Worm (Caenorhabditis elegans): ENCODE data around the gene ZK945.4.

DNA sequence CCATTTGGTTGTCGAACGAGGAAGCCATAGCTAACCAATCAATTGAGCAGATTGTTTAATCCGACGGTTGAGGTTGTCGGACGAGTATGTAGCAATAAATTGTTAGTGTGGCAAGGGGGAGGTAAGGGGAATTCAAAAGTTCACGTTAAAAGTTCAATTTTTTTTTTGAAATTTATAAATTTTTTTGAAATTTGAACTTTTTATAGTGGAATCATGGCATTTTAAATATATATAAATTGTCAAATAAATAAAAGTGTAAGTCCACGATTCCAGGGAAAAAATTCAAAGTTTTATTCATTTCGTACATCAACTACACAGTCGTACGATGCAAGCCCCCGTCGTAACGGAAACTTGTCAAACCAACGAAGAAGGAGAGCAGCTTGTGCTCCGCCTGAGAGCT, 2.9 kb upstream of the ZK945.4 start, which contains the start of the genes ZK945.7 and ZK945.8:
- no peak for TF ChIP-seq med-1 (GFP tag; optimal IDR thresholded peaks at IDR 0.05; ENCODE audit: insufficient read depth)
- TF ChIP-seq klf-2 (GFP tag; conservative IDR thresholded peaks at IDR 0.05): no peak
- no peak for TF ChIP-seq T22C8.4 (GFP tag; IDR thresholded peaks at IDR 0.05)
- TF ChIP-seq ztf-29 (GFP tag; IDR thresholded peaks at IDR 0.05): no peak
- TF ChIP-seq ztf-23 (GFP tag; IDR thresholded peaks at IDR 0.05): no peak
- no peak for TF ChIP-seq flt-1 (GFP tag; IDR thresholded peaks at IDR 0.05)
- TF ChIP-seq tab-1 (GFP tag; IDR thresholded peaks at IDR 0.05): no peak
- TF ChIP-seq ref-1 (GFP tag; conservative IDR thresholded peaks at IDR 0.05): no peak
- no peak for TF ChIP-seq cog-1 (tag; optimal IDR thresholded peaks at IDR 0.05)

Data from whole organism, midembryonic.